Worm (Caenorhabditis elegans) whole organism, young adult: Measurements from ENCODE around the gene Y79H2A.3.
"Not testable (repeated sequence)": the region's sequence is repeated elsewhere in the genome, so short reads cannot be mapped to it uniquely, and the experiment has no call there.

ENCODE experiments used
- F33H1.4 ChIP-seq: fragments of 200-800 bp; sonication (Bioruptor generic); IDR thresholded peaks from 2 replicates; pipeline ENCODE4 v1.3.6; 2022; ENCODE audit warnings: missing genetic modification reagents, missing genetic modification characterization, missing compliant biosample characterization
- F37B4.10 ChIP-seq: fragments of 200-800 bp; sonication (Bioruptor generic); IDR thresholded peaks from 2 replicates; pipeline ENCODE4 v1.3.6; 2022; ENCODE audit warnings: missing genetic modification characterization, missing compliant biosample characterization
- K11D2.4 ChIP-seq: fragments of 200-800 bp; sonication (Bioruptor generic); IDR thresholded peaks from 2 replicates; pipeline ENCODE4 v1.3.6; 2022; ENCODE audit warnings: missing genetic modification reagents, missing genetic modification characterization, missing compliant biosample characterization
- T26A5.8 ChIP-seq: sonication (generic microtip); optimal IDR thresholded peaks from 2 replicates; lab custom pipeline; 2016; ENCODE audit warnings: missing genetic modification characterization, missing compliant biosample characterization
- attf-5 ChIP-seq: fragments of 200-800 bp; sonication (Bioruptor generic); optimal IDR thresholded peaks from 2 replicates; lab custom pipeline; 2018; ENCODE audit warnings: mild to moderate bottlenecking, missing genetic modification characterization, missing compliant biosample characterization
- attf-6 ChIP-seq: fragments of 200-800 bp; sonication (Bioruptor generic); IDR thresholded peaks from 2 replicates; pipeline ENCODE4 v1.3.6; 2022; ENCODE audit warnings: missing genetic modification reagents, missing genetic modification characterization, missing compliant biosample characterization
- cebp-1 ChIP-seq, 2 experiments: fragments of 200-800 bp in 1 of 2; sonication (Bioruptor generic) in 1 of 2; sonication (generic microtip) in 1 of 2; IDR thresholded peaks in 1 of 2; optimal IDR thresholded peaks in 1 of 2; 2 replicates each; pipeline versions ENCODE4 v1.3.6 to Lab custom; 2017 to 2022; ENCODE audit warnings: missing compliant biosample characterization in 2 of 2, missing genetic modification characterization in 2 of 2, mild to moderate bottlenecking in 1 of 2, missing genetic modification reagents in 1 of 2, moderate library complexity in 1 of 2
- ceh-100 ChIP-seq: fragments of 200-800 bp; sonication (Bioruptor generic); IDR thresholded peaks from 2 replicates; pipeline ENCODE4 v1.3.6; 2022; ENCODE audit warnings: missing genetic modification reagents, missing genetic modification characterization, missing compliant biosample characterization
- ceh-27 ChIP-seq: fragments of 200-800 bp; sonication (Bioruptor generic); optimal IDR thresholded peaks from 2 replicates; lab custom pipeline; 2018; ENCODE audit warnings: mild to moderate bottlenecking, missing genetic modification characterization, moderate library complexity, missing compliant biosample characterization
- ceh-40 ChIP-seq: fragments of 200-800 bp; sonication (Bioruptor generic); IDR thresholded peaks from 2 replicates; pipeline ENCODE4 v1.3.6; 2022; ENCODE audit warnings: missing genetic modification characterization, missing compliant biosample characterization
- die-1 ChIP-seq: sonication (generic microtip); optimal IDR thresholded peaks from 2 replicates; lab custom pipeline; 2016; ENCODE audit warnings: missing genotype, mild to moderate bottlenecking, missing genetic modification characterization, missing compliant biosample characterization
- dox-1 ChIP-seq: fragments of 200-800 bp; sonication (Bioruptor generic); IDR thresholded peaks from 2 replicates; pipeline ENCODE4 v1.3.6; 2022; ENCODE audit warnings: missing genetic modification reagents, missing genetic modification characterization, missing compliant biosample characterization
- efl-1 ChIP-seq: fragments of 150-350 bp; optimal IDR thresholded peaks from 2 replicates; lab custom pipeline; 2014; ENCODE audit warnings: missing biosample characterization, missing genetic modification reagents, missing genetic modification characterization
- egrh-3 ChIP-seq: fragments of 200-800 bp; sonication (Bioruptor generic); IDR thresholded peaks from 2 replicates; pipeline ENCODE4 v1.3.6; 2022; ENCODE audit warnings: missing genetic modification reagents, missing genetic modification characterization, missing compliant biosample characterization
- ekl-4 ChIP-seq: fragments of 200-800 bp; sonication (Bioruptor generic); IDR thresholded peaks from 2 replicates; pipeline ENCODE4 v1.3.6; 2022; ENCODE audit warnings: missing genetic modification reagents, missing genetic modification characterization, missing compliant biosample characterization
- gei-17 ChIP-seq: fragments of 200-800 bp; sonication (Bioruptor generic); optimal IDR thresholded peaks from 2 replicates; lab custom pipeline; 2018; ENCODE audit warnings: mild to moderate bottlenecking, missing genetic modification characterization, missing compliant biosample characterization
- him-1 ChIP-seq: sonication (generic microtip); optimal IDR thresholded peaks from 2 replicates; lab custom pipeline; 2016; ENCODE audit warnings: missing genotype, missing genetic modification reagents, missing genetic modification characterization, missing compliant biosample characterization
- hmg-1.2 ChIP-seq: fragments of 200-800 bp; sonication (Bioruptor generic); IDR thresholded peaks from 2 replicates; pipeline ENCODE4 v1.3.6; 2022; ENCODE audit warnings: missing genetic modification reagents, missing genetic modification characterization, missing compliant biosample characterization
- hsf-1 ChIP-seq: fragments of 200-800 bp; sonication (Bioruptor generic); IDR thresholded peaks from 2 replicates; pipeline ENCODE4 v1.3.6; 2022; ENCODE audit warnings: missing genetic modification reagents, missing genetic modification characterization, missing compliant biosample characterization
- let-526 ChIP-seq: fragments of 200-800 bp; sonication (Bioruptor generic); IDR thresholded peaks from 2 replicates; pipeline ENCODE4 v1.3.6; 2022; ENCODE audit warnings: missing genetic modification reagents, missing genetic modification characterization, missing compliant biosample characterization
- lin-40 ChIP-seq: sonication (generic microtip); optimal IDR thresholded peaks from 2 replicates; lab custom pipeline; 2016; ENCODE audit warnings: missing genetic modification characterization, mild to moderate bottlenecking, missing compliant biosample characterization, missing genotype, missing genetic modification reagents
- madf-6 ChIP-seq: fragments of 200-800 bp; sonication (Bioruptor generic); IDR thresholded peaks from 2 replicates; pipeline ENCODE4 v1.3.6; 2022; ENCODE audit warnings: missing genetic modification reagents, missing genetic modification characterization, missing compliant biosample characterization
- mcd-1 ChIP-seq: fragments of 200-800 bp; sonication (Bioruptor generic); IDR thresholded peaks from 2 replicates; pipeline ENCODE4 v1.3.6; 2022; ENCODE audit warnings: missing genetic modification reagents, missing genetic modification characterization, missing compliant biosample characterization
- nfyb-1 ChIP-seq: fragments of 200-800 bp; sonication (Bioruptor generic); IDR thresholded peaks from 2 replicates; pipeline ENCODE4 v1.3.6; 2022; ENCODE audit warnings: missing genetic modification reagents, missing genetic modification characterization, missing compliant biosample characterization
- nhr-80 ChIP-seq: sonication (generic microtip); optimal IDR thresholded peaks from 2 replicates; lab custom pipeline; 2016; ENCODE audit warnings: missing genetic modification characterization, missing compliant biosample characterization
- rcor-1 ChIP-seq: fragments of 200-800 bp; sonication (Bioruptor generic); IDR thresholded peaks from 2 replicates; pipeline ENCODE4 v1.3.6; 2022; ENCODE audit warnings: missing genetic modification reagents, missing genetic modification characterization, missing compliant biosample characterization
- rpc-1 ChIP-seq, 2 experiments: fragments of 150-350 bp in 1 of 2; sonication (generic microtip) in 1 of 2; optimal IDR thresholded peaks; 2 replicates each; lab custom pipeline; 2014 to 2018; ENCODE audit warnings: missing biosample characterization in 1 of 2, missing genetic modification characterization in 1 of 2, missing genetic modification reagents in 1 of 2, missing genotype in 1 of 2
- zfh-2 ChIP-seq: fragments of 200-800 bp; sonication (Bioruptor generic); conservative IDR thresholded peaks from 2 replicates; pipeline ENCODE4 v1.3.6; 2022; ENCODE audit warnings: missing genetic modification reagents, missing genetic modification characterization, missing compliant biosample characterization
- zim-3 ChIP-seq: sonication (generic microtip); optimal IDR thresholded peaks from 2 replicates; lab custom pipeline; 2017; ENCODE audit warnings: mild to moderate bottlenecking, missing genetic modification characterization, moderate library complexity, missing compliant biosample characterization
- ztf-6 ChIP-seq: fragments of 200-800 bp; sonication (Bioruptor generic); IDR thresholded peaks from 2 replicates; pipeline ENCODE4 v1.3.6; 2022; ENCODE audit warnings: missing genetic modification reagents, missing genetic modification characterization, missing compliant biosample characterization

Y79H2A.3 gene

DNA sequence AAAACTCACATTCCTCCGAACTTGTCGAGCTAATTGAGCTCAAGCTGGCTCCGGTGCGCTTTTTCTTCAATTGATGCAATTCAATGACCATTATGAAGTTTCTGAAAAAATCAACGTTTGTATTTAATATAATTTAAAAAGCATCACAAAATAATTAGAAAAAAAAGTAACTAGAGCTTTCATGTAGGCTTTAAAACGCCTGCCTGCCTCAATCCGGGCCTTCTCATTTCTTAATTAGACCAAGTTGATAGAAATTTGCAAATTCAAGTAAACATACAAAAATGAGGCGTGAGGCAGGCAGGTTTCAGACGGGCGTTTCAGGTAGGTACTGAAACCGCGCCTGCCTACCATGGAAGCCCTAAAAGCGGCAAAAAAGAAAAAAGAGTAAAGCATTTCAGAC, 49.3 kb downstream of the Y79H2A.3 start, which contains the start of gene Y56A3A.33:
Y56A3A.33 (minus strand) TSS at position 101 of the 400 bp plus-strand sequence.
- TF ChIP-seq ceh-100: no peak
- TF ChIP-seq, all 124 proteins: peak for 0

- peak; percentile 43 for TF ChIP-seq rpc-1 (optimal IDR thresholded peaks at IDR 0.05; lab: Kevin White, UChicago)
- TF ChIP-seq rpc-1 (tag; optimal IDR thresholded peaks at IDR 0.05; lab: Kevin White, UChicago): not testable (repeated sequence)
- peak; percentile 96 for TF ChIP-seq hsf-1 (GFP tag; lab: Robert Waterston, UW)
- TF ChIP-seq madf-6: 0 out of 2 replicates have a peak, but pooled peaks have one; percentile 21
- TF ChIP-seq dox-1 (GFP tag; lab: Robert Waterston, UW): peak; percentile 20; the same call in 1 of the 2 replicates
These were observed 50.6 kb downstream of the Y79H2A.3 start for ce11 chrIII:12001461-12001860.

- no peak for TF ChIP-seq ekl-4
- peak; percentile 64 for TF ChIP-seq him-1 (tag; lab: Kevin White, UChicago)
These were observed 52.6 kb downstream of the Y79H2A.3 start for ce11 chrIII:11999543-11999942.

- TF ChIP-seq F33H1.4: no peak
- no peak for TF ChIP-seq K11D2.4 (GFP tag; lab: Robert Waterston, UW)
- TF ChIP-seq nfyb-1: peak; percentile 61; the same call in 1 of the 2 replicates
- no peak for TF ChIP-seq rcor-1 (GFP tag; lab: Robert Waterston, UW)
- TF ChIP-seq hsf-1 (GFP tag; lab: Robert Waterston, UW): no peak
- TF ChIP-seq ceh-40 (GFP tag; lab: Robert Waterston, UW): no peak
- 0 out of 2 replicates have a peak, but pooled peaks have one; percentile 24 for TF ChIP-seq F37B4.10 (GFP tag; lab: Robert Waterston, UW)
- TF ChIP-seq gei-17 (GFP tag; lab: Kevin White, UChicago): no peak
- TF ChIP-seq, all 124 proteins: peak for 2
These were observed 56.3 kb downstream of the Y79H2A.3 start for ce11 chrIII:11995783-11996182.

ce11 chrIII:11991654-11992292, 60.3 kb downstream of the Y79H2A.3 start:
- TF ChIP-seq egrh-3 (GFP tag; lab: Robert Waterston, UW): peak; percentile 13; the same call in 1 of the 2 replicates
- TF ChIP-seq zfh-2 (GFP tag; lab: Robert Waterston, UW): peak; percentile 81
- no peak for TF ChIP-seq ceh-27 (GFP tag; lab: Kevin White, UChicago)

- TF ChIP-seq efl-1 (GFP tag; lab: Kevin White, UChicago) (no peak), lin-40 (tag; lab: Kevin White, UChicago) (no peak), let-526 (GFP tag; lab: Robert Waterston, UW) (no peak), mcd-1 (GFP tag; lab: Robert Waterston, UW) (0 out of 2 replicates have a peak, but pooled peaks have one; percentile 28), ztf-6 (no peak), attf-5 (peak; percentile 71), die-1 (tag; lab: Kevin White, UChicago) (no peak), T26A5.8 (tag; lab: Kevin White, UChicago) (no peak), nhr-80 (tag; lab: Kevin White, UChicago) (peak; percentile 16), cebp-1 (GFP tag; IDR thresholded peaks at IDR 0.05; lab: Robert Waterston, UW) (no peak), cebp-1 (tag; optimal IDR thresholded peaks at IDR 0.05; lab: Kevin White, UChicago) (no peak), hmg-1.2 (GFP tag; lab: Robert Waterston, UW) (peak; percentile 77), zim-3 (no peak), zfh-2 (GFP tag; lab: Robert Waterston, UW) (no peak), attf-6 (no peak)
These were observed 62.3 kb downstream of the Y79H2A.3 start, which contains the start of gene wah-1 for ce11 chrIII:11989823-11990222. wah-1 (plus strand) TSS chrIII:11990167.
